Worm (Caenorhabditis elegans): ENCODE measurements around the gene R09D1.12.

R09D1.12 gene

ce11 chrII:9481427-9481826 is 29.4 kb upstream of the R09D1.12 start:
- TF ChIP-seq tbx-8 (GFP tag; optimal IDR thresholded peaks at IDR 0.05) (no peak), cnd-1 (tag; optimal IDR thresholded peaks at IDR 0.05) (no peak), lin-32 (GFP tag; optimal IDR thresholded peaks at IDR 0.05) (no peak), ceh-39 (tag; optimal IDR thresholded peaks at IDR 0.05) (no peak)

DNA sequence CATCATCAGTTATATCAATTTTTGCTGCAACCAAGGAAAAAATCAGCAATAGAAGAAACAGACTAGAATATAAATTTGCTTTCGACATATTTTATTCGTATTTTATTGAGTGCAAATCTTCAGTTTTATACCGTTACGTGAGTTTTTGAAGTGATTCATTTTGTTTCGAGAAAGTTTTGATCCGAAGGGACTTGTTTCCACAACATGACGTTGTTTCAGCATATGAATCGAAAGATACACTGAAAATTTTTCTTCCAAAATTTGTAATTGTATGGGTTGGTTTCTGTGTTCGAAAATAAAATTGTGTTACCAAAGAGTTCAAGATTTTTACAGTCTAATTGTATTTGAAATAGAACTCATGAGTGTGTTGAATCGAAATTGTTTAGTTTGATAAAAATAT is 27.9 kb upstream of the R09D1.12 start, which contains the start of gene T19H5.7:
Gene T19H5.7 (minus strand): TSS at position 101 of the 400 bp plus-strand sequence.
- TF ChIP-seq bed-3 (GFP tag; optimal IDR thresholded peaks at IDR 0.05) = no peak
- no peak for TF ChIP-seq mls-2 (tag; optimal IDR thresholded peaks at IDR 0.05)
- no peak for TF ChIP-seq ces-1 (GFP tag; optimal IDR thresholded peaks at IDR 0.05)
- TF ChIP-seq mep-1 (tag; optimal IDR thresholded peaks at IDR 0.05) = no peak
- no peak for TF ChIP-seq unc-62 (GFP tag; optimal IDR thresholded peaks at IDR 0.05)
- no peak for TF ChIP-seq elt-1 (tag; optimal IDR thresholded peaks at IDR 0.05; ENCODE audit: borderline replicate concordance, insufficient read depth)
- TF ChIP-seq ztf-11 (tag; optimal IDR thresholded peaks at IDR 0.05) = no peak
- TF ChIP-seq nhr-2 (tag; optimal IDR thresholded peaks at IDR 0.05) = no peak
- TF ChIP-seq nhr-76 (tag; optimal IDR thresholded peaks at IDR 0.05) = no peak
- no peak for TF ChIP-seq ceh-43 (GFP tag; optimal IDR thresholded peaks at IDR 0.05)
- no peak for TF ChIP-seq ceh-39 (tag; optimal IDR thresholded peaks at IDR 0.05)
- TF ChIP-seq sptf-1 (tag; optimal IDR thresholded peaks at IDR 0.05) = no peak
- TF ChIP-seq flh-1 (GFP tag; optimal IDR thresholded peaks at IDR 0.05) = no peak
- no peak for TF ChIP-seq elt-3 (tag; optimal IDR thresholded peaks at IDR 0.05)

- no peak for TF ChIP-seq pha-4 (tag; optimal IDR thresholded peaks at IDR 0.05)
- TF ChIP-seq nhr-237 (tag; optimal IDR thresholded peaks at IDR 0.05) = no peak
- TF ChIP-seq sptf-1 (tag; optimal IDR thresholded peaks at IDR 0.05) = no peak
- no peak for TF ChIP-seq ztf-11 (tag; optimal IDR thresholded peaks at IDR 0.05)
- no peak for TF ChIP-seq blmp-1 (tag; optimal IDR thresholded peaks at IDR 0.05)
- no peak for TF ChIP-seq unc-120 (tag; optimal IDR thresholded peaks at IDR 0.05; ENCODE audit: poor library complexity, severe bottlenecking)
- TF ChIP-seq sem-2 (GFP tag; optimal IDR thresholded peaks at IDR 0.05) = no peak
- TF ChIP-seq bed-3 (GFP tag; optimal IDR thresholded peaks at IDR 0.05) = no peak
- TF ChIP-seq flh-1 (GFP tag; optimal IDR thresholded peaks at IDR 0.05) = no peak
- TF ChIP-seq nhr-76 (tag; optimal IDR thresholded peaks at IDR 0.05) = no peak
- TF ChIP-seq cnd-1 (tag; optimal IDR thresholded peaks at IDR 0.05) = no peak
- no peak for TF ChIP-seq ceh-83 (GFP tag; optimal IDR thresholded peaks at IDR 0.05)
- no peak for TF ChIP-seq M03D4.4 (tag; optimal IDR thresholded peaks at IDR 0.05)
- no peak for TF ChIP-seq tbx-8 (GFP tag; optimal IDR thresholded peaks at IDR 0.05)
- TF ChIP-seq mab-5 (tag; optimal IDR thresholded peaks at IDR 0.05) = no peak
- TF ChIP-seq zip-8 (tag; optimal IDR thresholded peaks at IDR 0.05) = no peak
- no peak for TF ChIP-seq ceh-39 (tag; optimal IDR thresholded peaks at IDR 0.05)
- TF ChIP-seq nhr-2 (tag; optimal IDR thresholded peaks at IDR 0.05) = no peak
Observed at ce11 chrII:9477567-9477966, 25.5 kb upstream of the R09D1.12 start, which contains the start of gene chil-27. Gene chil-27 (plus strand): TSS chrII:9477867.

DNA sequence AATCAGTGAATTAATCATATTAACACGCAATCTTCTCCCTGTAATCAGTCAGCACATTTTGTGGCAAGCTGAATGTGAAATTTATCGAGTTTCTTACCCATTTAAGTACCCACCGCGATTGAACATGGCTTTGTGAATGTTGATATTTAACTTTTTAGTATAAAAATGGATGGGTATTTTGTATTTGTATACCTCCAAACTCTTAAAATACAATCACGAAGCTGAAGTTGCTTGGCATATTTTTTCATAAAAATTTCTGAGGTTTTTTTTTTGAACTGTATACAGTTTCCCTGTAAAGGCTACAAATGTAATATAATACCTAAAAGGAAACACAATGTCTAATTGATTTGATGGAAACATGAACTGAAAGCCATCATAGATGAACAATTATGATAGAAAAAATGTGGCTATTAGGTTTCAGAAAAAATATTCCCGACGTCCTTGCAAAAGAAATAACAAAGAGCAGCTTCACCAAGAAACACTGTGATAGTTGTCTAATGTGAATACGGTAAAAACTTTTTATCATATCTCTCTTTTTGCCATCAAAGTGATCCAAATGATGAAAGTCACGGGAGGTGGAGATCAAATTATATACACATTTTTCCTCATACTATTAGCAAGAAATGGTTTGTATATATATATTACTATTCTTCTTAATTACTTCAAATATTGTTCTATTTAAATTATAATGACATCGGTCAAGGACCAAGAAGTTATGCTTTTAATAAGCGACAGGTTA is 22.5 kb upstream of the R09D1.12 start, which contains the start of the genes chil-25 and chil-26:
Gene chil-25 (minus strand): TSS at position 101 of the 739 bp plus-strand sequence.
Gene chil-26 (plus strand): TSS at position 689 of the 739 bp plus-strand sequence.
- no peak for TF ChIP-seq ces-1 (GFP tag; optimal IDR thresholded peaks at IDR 0.05)
- TF ChIP-seq mab-5 (tag; optimal IDR thresholded peaks at IDR 0.05) = no peak
- no peak for TF ChIP-seq lin-13 (tag; optimal IDR thresholded peaks at IDR 0.05)
- no peak for TF ChIP-seq lsy-2 (tag; optimal IDR thresholded peaks at IDR 0.05)
- no peak for TF ChIP-seq unc-39 (tag; optimal IDR thresholded peaks at IDR 0.05)
- TF ChIP-seq unc-120 (tag; optimal IDR thresholded peaks at IDR 0.05; ENCODE audit: poor library complexity, severe bottlenecking) = no peak
- no peak for TF ChIP-seq zip-8 (tag; optimal IDR thresholded peaks at IDR 0.05)
- no peak for TF ChIP-seq sem-2 (GFP tag; optimal IDR thresholded peaks at IDR 0.05)
- no peak for TF ChIP-seq drap-1 (GFP tag; optimal IDR thresholded peaks at IDR 0.05)
- no peak for TF ChIP-seq lin-32 (GFP tag; optimal IDR thresholded peaks at IDR 0.05)
- no peak for TF ChIP-seq ceh-83 (GFP tag; optimal IDR thresholded peaks at IDR 0.05)
- TF ChIP-seq mep-1 (tag; optimal IDR thresholded peaks at IDR 0.05) = no peak
- TF ChIP-seq nhr-2 (tag; optimal IDR thresholded peaks at IDR 0.05) = no peak
- no peak for TF ChIP-seq flh-1 (GFP tag; optimal IDR thresholded peaks at IDR 0.05)
- no peak for TF ChIP-seq nhr-76 (tag; optimal IDR thresholded peaks at IDR 0.05)
- no peak for TF ChIP-seq pha-4 (tag; optimal IDR thresholded peaks at IDR 0.05)

ce11 chrII:9470027-9470426 is 18.0 kb upstream of the R09D1.12 start, which contains the start of gene T19H5.6:
Gene T19H5.6 (minus strand): TSS chrII:9470221.
- TF ChIP-seq nhr-12 (tag; optimal IDR thresholded peaks at IDR 0.05) = no peak
- no peak for TF ChIP-seq tbx-8 (GFP tag; optimal IDR thresholded peaks at IDR 0.05)
- TF ChIP-seq lin-32 (GFP tag; optimal IDR thresholded peaks at IDR 0.05) = no peak
